Fruit fly (Drosophila melanogaster) whole organism, embryonic: Measurements from ENCODE around the gene CG1979.
A peak's percentile ranks its signal among the peaks of the same experiment; 100 is the strongest.

Experiments
- Atf-2 ChIP-seq: fragments of 200-800 bp; sonication (Bioruptor generic); optimal IDR thresholded peaks from 2 replicates; lab custom pipeline; 2016; ENCODE audit warnings: missing biosample characterization, missing genetic modification characterization
- CG10959 ChIP-seq: fragments of 200-800 bp; sonication (Bioruptor generic); IDR thresholded peaks from 2 replicates; pipeline ENCODE4 v1.3.6; 2022; ENCODE audit warnings: missing biosample characterization, missing genetic modification characterization
- CG11560 ChIP-seq: fragments of 200-800 bp; sonication (Bioruptor generic); IDR thresholded peaks from 3 replicates; pipeline ENCODE4 v1.3.6; 2022; ENCODE audit warnings: missing biosample characterization, missing genetic modification characterization
- CG1233 ChIP-seq: fragments of 200-800 bp; sonication (Bioruptor generic); optimal IDR thresholded peaks from 4 replicates; lab custom pipeline; 2018; ENCODE audit warnings: missing biosample characterization, mild to moderate bottlenecking, missing genetic modification characterization
- CG12659 ChIP-seq: fragments of 200-800 bp; sonication (Bioruptor generic); optimal IDR thresholded peaks from 3 replicates; lab custom pipeline; 2017; ENCODE audit warnings: mild to moderate bottlenecking, missing biosample characterization, missing genetic modification reagents, missing genetic modification characterization
- CG12769 ChIP-seq: fragments of 200-800 bp; sonication (Bioruptor generic); optimal IDR thresholded peaks from 2 replicates; lab custom pipeline; 2019; ENCODE audit warnings: missing biosample characterization, mild to moderate bottlenecking, missing genetic modification characterization, moderate library complexity
- CG15696 ChIP-seq: fragments of 200-800 bp; sonication (Bioruptor generic); optimal IDR thresholded peaks from 2 replicates; lab custom pipeline; 2019; ENCODE audit warnings: missing biosample characterization, mild to moderate bottlenecking, missing genetic modification characterization, moderate library complexity
- CG16863 ChIP-seq: fragments of 200-800 bp; sonication (Bioruptor generic); optimal IDR thresholded peaks from 3 replicates; lab custom pipeline; 2016; ENCODE audit warnings: missing biosample characterization, missing genetic modification characterization
- CG17612 ChIP-seq: fragments of 200-800 bp; sonication (Bioruptor generic); IDR thresholded peaks from 2 replicates; pipeline ENCODE4 v1.3.6; 2022; ENCODE audit warnings: missing biosample characterization, missing genetic modification characterization
- CG2116 ChIP-seq: fragments of 200-800 bp; sonication (Bioruptor generic); optimal IDR thresholded peaks from 3 replicates; lab custom pipeline; 2018; ENCODE audit warnings: missing biosample characterization, mild to moderate bottlenecking, missing genetic modification characterization
- CG2129 ChIP-seq: fragments of 200-800 bp; sonication (Bioruptor generic); IDR thresholded peaks from 2 replicates; pipeline ENCODE4 v1.3.6; 2022; ENCODE audit warnings: missing biosample characterization, missing genetic modification characterization; ENCODE audit not compliant: partially characterized antibody
- CG33557 ChIP-seq: fragments of 200-800 bp; sonication (Bioruptor generic); optimal IDR thresholded peaks from 2 replicates; lab custom pipeline; 2019; ENCODE audit warnings: missing biosample characterization, mild to moderate bottlenecking, missing genetic modification characterization, moderate library complexity
- CG34376 ChIP-seq: fragments of 200-800 bp; sonication (Bioruptor generic); optimal IDR thresholded peaks from 2 replicates; lab custom pipeline; 2018; ENCODE audit warnings: missing biosample characterization, mild to moderate bottlenecking, missing genetic modification characterization
- CG34422 ChIP-seq: fragments of 200-800 bp; sonication (Bioruptor generic); IDR thresholded peaks from 3 replicates; pipeline ENCODE4 v1.3.6; 2022; ENCODE audit warnings: missing biosample characterization, missing genetic modification characterization
- CG3726 ChIP-seq: fragments of 200-800 bp; sonication (Bioruptor generic); IDR thresholded peaks from 3 replicates; pipeline ENCODE4, ENCODE4 v1.3.6; 2022; ENCODE audit warnings: missing biosample characterization, missing genetic modification characterization
- CG4328 ChIP-seq: fragments of 200-800 bp; sonication (Bioruptor generic); optimal IDR thresholded peaks from 3 replicates; lab custom pipeline; 2017; ENCODE audit warnings: missing biosample characterization, missing genetic modification reagents, missing genetic modification characterization
- CG4360 ChIP-seq: fragments of 200-800 bp; sonication (Bioruptor generic); IDR thresholded peaks from 2 replicates; pipeline ENCODE4 v1.3.6; 2022; ENCODE audit warnings: missing biosample characterization, missing genetic modification characterization
- CG7556 ChIP-seq: fragments of 200-800 bp; sonication (Bioruptor generic); optimal IDR thresholded peaks from 2 replicates; lab custom pipeline; 2017; ENCODE audit warnings: missing biosample characterization, mild to moderate bottlenecking, missing genetic modification characterization
- CG8281 ChIP-seq: fragments of 200-800 bp; sonication (Bioruptor generic); optimal IDR thresholded peaks from 2 replicates; lab custom pipeline; 2018; ENCODE audit warnings: missing biosample characterization, mild to moderate bottlenecking, missing genetic modification characterization, moderate library complexity
- CG9437 ChIP-seq: fragments of 200-800 bp; sonication (Bioruptor generic); optimal IDR thresholded peaks from 2 replicates; lab custom pipeline; 2018; ENCODE audit warnings: missing biosample characterization, mild to moderate bottlenecking, missing genetic modification characterization
- CG9817 ChIP-seq: fragments of 200-800 bp; sonication (Bioruptor generic); optimal IDR thresholded peaks from 2 replicates; lab custom pipeline; 2018; ENCODE audit warnings: missing biosample characterization, mild to moderate bottlenecking, missing genetic modification characterization, moderate library complexity
- Dp ChIP-seq: fragments of 200-800 bp; sonication (Bioruptor generic); optimal IDR thresholded peaks from 2 replicates; lab custom pipeline; 2018; ENCODE audit warnings: missing biosample characterization, mild to moderate bottlenecking, missing genetic modification characterization, moderate library complexity
- H2.0 ChIP-seq: fragments of 200-800 bp; sonication (Bioruptor generic); IDR thresholded peaks from 2 replicates; pipeline ENCODE4 v1.3.6; 2022; ENCODE audit warnings: missing biosample characterization, missing genetic modification characterization
- Ravus ChIP-seq: fragments of 200-800 bp; sonication (Bioruptor generic); IDR thresholded peaks from 2 replicates; pipeline ENCODE4 v1.3.6; 2022; ENCODE audit warnings: missing biosample characterization, missing genetic modification characterization
- Sin3A ChIP-seq: fragments of >200 bp; optimal IDR thresholded peaks from 2 replicates; lab custom pipeline; 2018
- Spps ChIP-seq: fragments of 200-800 bp; sonication (Bioruptor generic); optimal IDR thresholded peaks from 2 replicates; lab custom pipeline; 2018; ENCODE audit warnings: missing biosample characterization, mild to moderate bottlenecking, missing genetic modification characterization
- Taf1 ChIP-seq: fragments of 200-800 bp; sonication (Bioruptor generic); IDR thresholded peaks from 2 replicates; pipeline ENCODE4 v1.3.6; 2022; ENCODE audit warnings: missing biosample characterization, missing genetic modification characterization
- bbx ChIP-seq: fragments of 200-800 bp; sonication (Bioruptor generic); IDR thresholded peaks from 2 replicates; pipeline ENCODE4 v1.3.6; 2022; ENCODE audit warnings: missing biosample characterization, missing genetic modification characterization; ENCODE audit not compliant: partially characterized antibody
- bcd ChIP-seq: fragments of 200-800 bp; sonication (Bioruptor generic); optimal IDR thresholded peaks from 2 replicates; lab custom pipeline; 2017; ENCODE audit warnings: missing biosample characterization, mild to moderate bottlenecking, missing genetic modification characterization
- chm ChIP-seq: fragments of 200-800 bp; sonication (Bioruptor generic); IDR thresholded peaks from 2 replicates; pipeline ENCODE4 v1.3.6; 2022; ENCODE audit warnings: missing biosample characterization, missing genetic modification characterization
- croc ChIP-seq: fragments of 200-800 bp; sonication (Bioruptor generic); conservative IDR thresholded peaks from 3 replicates; pipeline ENCODE4 v1.3.6; 2022; ENCODE audit warnings: missing biosample characterization, missing genetic modification characterization
- crp ChIP-seq, 2 experiments: fragments of 200-800 bp; sonication (Bioruptor generic); optimal IDR thresholded peaks; 2 replicates in 1 of 2; 3 replicates in 1 of 2; lab custom pipeline; 2017; ENCODE audit warnings: missing biosample characterization in 2 of 2, missing genetic modification characterization in 2 of 2, mild to moderate bottlenecking in 1 of 2, moderate library complexity in 1 of 2
- da ChIP-seq: fragments of 200-800 bp; sonication (Bioruptor generic); optimal IDR thresholded peaks from 2 replicates; lab custom pipeline; 2016; ENCODE audit warnings: missing biosample characterization, missing genetic modification characterization
- dmrt11E ChIP-seq: fragments of 200-800 bp; sonication (Bioruptor generic); optimal IDR thresholded peaks from 3 replicates; lab custom pipeline; 2018; ENCODE audit warnings: missing biosample characterization, mild to moderate bottlenecking, missing genetic modification characterization, moderate library complexity
- dmrt99B ChIP-seq: fragments of 200-800 bp; sonication (Bioruptor generic); optimal IDR thresholded peaks from 2 replicates; lab custom pipeline; 2018; ENCODE audit warnings: missing biosample characterization, mild to moderate bottlenecking, missing genetic modification characterization, moderate library complexity
- eyg ChIP-seq: fragments of 200-800 bp; sonication (Bioruptor generic); optimal IDR thresholded peaks from 3 replicates; lab custom pipeline; 2016; ENCODE audit warnings: missing biosample characterization, missing genetic modification characterization
- fd3F ChIP-seq: fragments of 200-800 bp; sonication (Bioruptor generic); optimal IDR thresholded peaks from 2 replicates; lab custom pipeline; 2018; ENCODE audit warnings: missing biosample characterization, mild to moderate bottlenecking, missing genetic modification characterization, moderate library complexity
- fd64A ChIP-seq: fragments of 200-800 bp; sonication (Bioruptor generic); optimal IDR thresholded peaks from 3 replicates; lab custom pipeline; 2018; ENCODE audit warnings: missing biosample characterization, mild to moderate bottlenecking, missing genetic modification characterization
- gcm ChIP-seq: fragments of 200-800 bp; sonication (Bioruptor generic); optimal IDR thresholded peaks from 2 replicates; lab custom pipeline; 2019; ENCODE audit warnings: missing biosample characterization, mild to moderate bottlenecking, missing genetic modification characterization, moderate library complexity
- gfzf ChIP-seq: fragments of 200-800 bp; sonication (Bioruptor generic); optimal IDR thresholded peaks from 2 replicates; lab custom pipeline; 2016; ENCODE audit warnings: missing biosample characterization, mild to moderate bottlenecking, missing genetic modification characterization, moderate library complexity
- gt ChIP-seq: fragments of 200-800 bp; sonication (Bioruptor generic); IDR thresholded peaks from 2 replicates; pipeline ENCODE4 v1.3.6; 2022; ENCODE audit warnings: missing biosample characterization, missing genetic modification characterization
- jigr1 ChIP-seq: fragments of 200-800 bp; sonication (Bioruptor generic); IDR thresholded peaks from 3 replicates; pipeline ENCODE4 v1.3.6; 2022; ENCODE audit warnings: missing biosample characterization, missing genetic modification characterization
- nmo ChIP-seq: fragments of 200-800 bp; sonication (Bioruptor generic); optimal IDR thresholded peaks from 2 replicates; lab custom pipeline; 2018; ENCODE audit warnings: missing biosample characterization, mild to moderate bottlenecking, missing genetic modification characterization, moderate library complexity
- salm ChIP-seq: fragments of 200-800 bp; sonication (Bioruptor generic); optimal IDR thresholded peaks from 2 replicates; lab custom pipeline; 2018; ENCODE audit warnings: missing biosample characterization, mild to moderate bottlenecking, missing genetic modification characterization
- sim ChIP-seq: fragments of 200-800 bp; sonication (Bioruptor generic); IDR thresholded peaks from 2 replicates; pipeline ENCODE4 v1.3.6; 2022; ENCODE audit warnings: missing biosample characterization, missing genetic modification characterization
- stc ChIP-seq: fragments of 200-800 bp; sonication (Bioruptor generic); IDR thresholded peaks from 2 replicates; pipeline ENCODE4 v1.3.6; 2022; ENCODE audit warnings: missing biosample characterization, missing genetic modification characterization
- ttk ChIP-seq: fragments of 200-800 bp; sonication (Bioruptor generic); IDR thresholded peaks from 2 replicates; pipeline ENCODE4 v2.1.2; 2022; ENCODE audit warnings: missing biosample characterization, missing genetic modification characterization
- twi ChIP-seq: fragments of 200-800 bp; optimal IDR thresholded peaks from 2 replicates; lab custom pipeline; 2019; ENCODE audit warnings: missing biosample characterization, mild to moderate bottlenecking, missing genetic modification characterization, moderate library complexity
- usp ChIP-seq: fragments of >200 bp; optimal IDR thresholded peaks from 2 replicates; lab custom pipeline; 2017; ENCODE audit warnings: missing biosample characterization, missing genetic modification characterization

The CG1979 gene

DNA sequence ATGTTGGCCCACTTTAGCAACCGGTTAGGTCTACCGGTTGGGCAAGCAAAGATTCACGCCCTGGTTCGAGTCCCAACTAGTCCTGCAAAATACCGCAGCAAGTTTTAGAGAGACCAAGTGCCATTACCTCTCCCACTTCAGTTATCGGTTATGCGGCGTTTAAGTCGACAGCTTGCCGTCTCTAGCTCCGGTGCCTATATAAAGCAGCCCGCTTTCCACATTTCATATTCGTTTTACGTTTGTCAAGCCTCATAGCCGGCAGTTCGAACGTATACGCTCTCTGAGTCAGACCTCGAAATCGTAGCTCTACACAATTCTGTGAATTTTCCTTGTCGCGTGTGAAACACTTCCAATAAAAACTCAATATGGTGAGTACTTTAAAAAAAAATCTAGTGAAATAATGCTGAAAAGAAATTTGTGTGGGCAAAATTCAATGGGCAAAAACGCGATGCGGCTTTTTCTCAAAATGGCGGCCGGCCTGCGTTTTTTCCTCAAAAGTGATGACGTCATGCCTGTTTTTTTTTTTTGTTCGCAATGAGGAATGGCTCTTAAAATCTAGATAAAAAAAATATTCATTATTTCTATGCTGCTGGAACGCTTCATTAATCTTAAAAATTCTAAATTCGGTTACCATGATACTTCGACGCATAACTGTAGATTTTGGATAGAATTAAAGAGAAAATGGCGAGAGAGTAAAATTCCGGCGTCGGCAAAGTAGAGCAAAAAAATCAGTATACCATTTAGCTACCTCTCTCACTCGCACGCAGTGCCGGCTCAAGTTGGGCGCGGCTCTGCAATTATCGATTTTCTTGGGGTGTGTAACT lies 32.2 kb downstream of the CG1979 start, which contains the start of gene alphaTub84B (continued):
- TF ChIP-seq dmrt11E: peak; percentile 16
- TF ChIP-seq Taf1 (GFP tag; lab: Robert Waterston, UW): no peak
- TF ChIP-seq CG2116 (GFP tag; lab: Kevin White, UChicago): no peak
- peak; percentile 60 for TF ChIP-seq CG7556 (GFP tag; lab: Kevin White, UChicago)
- TF ChIP-seq CG2129 (GFP tag; lab: Robert Waterston, UW): no peak
- peak; percentile 35 for TF ChIP-seq Dp (GFP tag; lab: Kevin White, UChicago)
- peak; percentile 49 for TF ChIP-seq salm
- TF ChIP-seq CG9817 (tag; lab: Kevin White, UChicago): no peak
- TF ChIP-seq CG10959 (GFP tag; lab: Robert Waterston, UW): peak; percentile 52; the same call in 1 of the 2 replicates
- peak; percentile 39; the same call in 1 of the 2 replicates for TF ChIP-seq sim (GFP tag; lab: Robert Waterston, UW)
- no peak for TF ChIP-seq usp (GFP tag; lab: Kevin White, UChicago)
- TF ChIP-seq ttk (GFP tag; lab: Robert Waterston, UW): peak; percentile 13; the same call in 1 of the 2 replicates
- TF ChIP-seq stc (GFP tag; lab: Robert Waterston, UW): peak; percentile 64; the same call in 1 of the 2 replicates
- TF ChIP-seq CG4360 (GFP tag; lab: Robert Waterston, UW): peak; percentile 42; the same call in 1 of the 2 replicates
- peak; percentile 42 for TF ChIP-seq bcd (GFP tag; lab: Kevin White, UChicago)
- no peak for TF ChIP-seq twi (tag; lab: Kevin White, UChicago)
- peak; percentile 52 for TF ChIP-seq gcm (GFP tag; lab: Kevin White, UChicago)
- no peak for TF ChIP-seq jigr1
- TF ChIP-seq da (GFP tag; lab: Kevin White, UChicago): peak; percentile 14
- TF ChIP-seq nmo (GFP tag; lab: Kevin White, UChicago): peak; percentile 30
- TF ChIP-seq CG1233: peak; percentile 77
- no peak for TF ChIP-seq crp (GFP tag; optimal IDR thresholded peaks at IDR 0.05; lab: Kevin White, UChicago)
- peak; percentile 61 for TF ChIP-seq CG4328 (GFP tag; lab: Kevin White, UChicago)
- no peak for TF ChIP-seq Ravus (GFP tag; lab: Robert Waterston, UW)
- TF ChIP-seq CG8281 (tag; lab: Kevin White, UChicago): no peak
- TF ChIP-seq CG34376 (GFP tag; lab: Kevin White, UChicago): peak; percentile 90
- TF ChIP-seq Atf-2 (GFP tag; lab: Kevin White, UChicago): peak; percentile 75
- TF ChIP-seq fd3F (GFP tag; lab: Kevin White, UChicago): no peak
- TF ChIP-seq eyg (GFP tag; lab: Kevin White, UChicago): peak; percentile 80
- TF ChIP-seq Spps (tag; lab: Kevin White, UChicago): no peak
- peak; percentile 49 for TF ChIP-seq CG33557 (GFP tag; lab: Kevin White, UChicago)
- peak; percentile 63 for TF ChIP-seq fd64A
- TF ChIP-seq gfzf (GFP tag; lab: Kevin White, UChicago): peak; percentile 97
- TF ChIP-seq gt (GFP tag; lab: Robert Waterston, UW): no peak
- peak; percentile 96 for TF ChIP-seq chm
- TF ChIP-seq CG34422 (GFP tag; lab: Robert Waterston, UW): peak; percentile 93
- peak; percentile 79 for TF ChIP-seq CG12769 (tag; lab: Kevin White, UChicago)
- TF ChIP-seq CG17612 (GFP tag; lab: Robert Waterston, UW): no peak; the same call in 1 of the 2 replicates
- no peak for TF ChIP-seq CG9437 (GFP tag; lab: Kevin White, UChicago)
- peak; percentile 73 for TF ChIP-seq CG16863
- no peak for TF ChIP-seq CG3726
- 0 out of 2 replicates have a peak, but pooled peaks have one; percentile 23 for TF ChIP-seq H2.0 (GFP tag; lab: Robert Waterston, UW)
- peak; percentile 12 for TF ChIP-seq CG15696 (tag; lab: Kevin White, UChicago)
- peak; percentile 24 for TF ChIP-seq Sin3A (lab: Kevin White, UChicago)
- peak; percentile 89 for TF ChIP-seq CG12659
- no peak; the same call in 2 of the 3 replicates for TF ChIP-seq CG11560 (tag; lab: Robert Waterston, UW)
- TF ChIP-seq croc (GFP tag; lab: Robert Waterston, UW): no peak
- peak; percentile 63 for TF ChIP-seq dmrt99B (tag; lab: Kevin White, UChicago)
- TF ChIP-seq bbx: peak; percentile 69
